Fruit fly (Drosophila melanogaster): ENCODE measurements around the gene CG5404.
A peak's percentile ranks its signal among the peaks of the same experiment; 100 is the strongest.

Gene CG5404

dm6 chr3R:15676186-15677073, 28.0 kb upstream of the CG5404 start:
- TF ChIP-seq CG4496 (GFP tag; IDR thresholded peaks at IDR 0.05), result 0 out of 3 replicates have a peak, but pooled peaks have one; percentile 30
- TF ChIP-seq CG32121 (GFP tag; IDR thresholded peaks at IDR 0.05), result peak; percentile 45; the same call in 1 of the 2 replicates
- TF ChIP-seq CG9948 (tag; optimal IDR thresholded peaks at IDR 0.05), result peak; percentile 11
- peak; percentile 62 for TF ChIP-seq fd96Ca (GFP tag; IDR thresholded peaks at IDR 0.05)
- no peak for TF ChIP-seq gl (tag; optimal IDR thresholded peaks at IDR 0.05)
- peak; percentile 16; the same call in 1 of the 2 replicates for TF ChIP-seq CG12605 (GFP tag; IDR thresholded peaks at IDR 0.05)
- TF ChIP-seq Ets98B (GFP tag; IDR thresholded peaks at IDR 0.05), result peak; percentile 39
- TF ChIP-seq Pif1A (GFP tag; optimal IDR thresholded peaks at IDR 0.05), result no peak
- TF ChIP-seq Pif1B (GFP tag; optimal IDR thresholded peaks at IDR 0.05), result peak; percentile 24
- peak; percentile 21; the same call in 1 of the 2 replicates for TF ChIP-seq rn (GFP tag; IDR thresholded peaks at IDR 0.05)
- TF ChIP-seq D1 (tag; optimal IDR thresholded peaks at IDR 0.05), result no peak
- no peak for TF ChIP-seq CG8301 (tag; optimal IDR thresholded peaks at IDR 0.05)
- TF ChIP-seq CG10348 (GFP tag; IDR thresholded peaks at IDR 0.05), result no peak
- TF ChIP-seq CG8159 (tag; optimal IDR thresholded peaks at IDR 0.05), result peak; percentile 19
- peak; percentile 7 for TF ChIP-seq EcR (GFP tag; optimal IDR thresholded peaks at IDR 0.05)
- peak; percentile 54 for TF ChIP-seq CG14655 (GFP tag; optimal IDR thresholded peaks at IDR 0.05)
- TF ChIP-seq CG15710 (tag; optimal IDR thresholded peaks at IDR 0.05), result peak; percentile 38
- no peak for TF ChIP-seq CG13204 (GFP tag; optimal IDR thresholded peaks at IDR 0.05)
- TF ChIP-seq Snoo (tag; optimal IDR thresholded peaks at IDR 0.05), result no peak
- peak; percentile 9 for TF ChIP-seq CG34367 (tag; optimal IDR thresholded peaks at IDR 0.05)
- TF ChIP-seq CG17806 (tag; optimal IDR thresholded peaks at IDR 0.05), result no peak

dm6 chr3R:15677074-15677409, 27.4 kb upstream of the CG5404 start:
- TF ChIP-seq CG34367 (tag; optimal IDR thresholded peaks at IDR 0.05) (no peak), CG12605 (GFP tag; IDR thresholded peaks at IDR 0.05) (no peak), D1 (tag; optimal IDR thresholded peaks at IDR 0.05) (no peak), rn (GFP tag; IDR thresholded peaks at IDR 0.05) (no peak), CG13204 (GFP tag; optimal IDR thresholded peaks at IDR 0.05) (no peak), Ets98B (GFP tag; IDR thresholded peaks at IDR 0.05) (no peak), Pif1A (GFP tag; optimal IDR thresholded peaks at IDR 0.05) (no peak), EcR (GFP tag; optimal IDR thresholded peaks at IDR 0.05) (no peak), CG15710 (tag; optimal IDR thresholded peaks at IDR 0.05) (no peak), Pif1B (GFP tag; optimal IDR thresholded peaks at IDR 0.05) (no peak), Snoo (tag; optimal IDR thresholded peaks at IDR 0.05) (no peak)

dm6 chr3R:15677550-15677973, 26.9 kb upstream of the CG5404 start:
- no peak for TF ChIP-seq D1 (tag; optimal IDR thresholded peaks at IDR 0.05)
- TF ChIP-seq rn (GFP tag; IDR thresholded peaks at IDR 0.05), result no peak
- no peak for TF ChIP-seq CG8301 (tag; optimal IDR thresholded peaks at IDR 0.05)
- no peak for TF ChIP-seq CG9948 (tag; optimal IDR thresholded peaks at IDR 0.05)
- TF ChIP-seq fd96Ca (GFP tag; IDR thresholded peaks at IDR 0.05), result no peak

- peak; percentile 19; the same call in 1 of the 2 replicates for TF ChIP-seq Ets98B (GFP tag; IDR thresholded peaks at IDR 0.05)
- TF ChIP-seq CG10348 (GFP tag; IDR thresholded peaks at IDR 0.05), result no peak
- peak; percentile 66 for TF ChIP-seq fd96Ca (GFP tag; IDR thresholded peaks at IDR 0.05)
- peak; percentile 24 for TF ChIP-seq CG17806 (tag; optimal IDR thresholded peaks at IDR 0.05)
- TF ChIP-seq CG14655 (GFP tag; optimal IDR thresholded peaks at IDR 0.05), result peak; percentile 52
- no peak for TF ChIP-seq EcR (GFP tag; optimal IDR thresholded peaks at IDR 0.05)
- no peak for TF ChIP-seq rn (GFP tag; IDR thresholded peaks at IDR 0.05)
- no peak for TF ChIP-seq D1 (tag; optimal IDR thresholded peaks at IDR 0.05)
- TF ChIP-seq CG9948 (tag; optimal IDR thresholded peaks at IDR 0.05), result peak; percentile 4
- TF ChIP-seq CG8301 (tag; optimal IDR thresholded peaks at IDR 0.05), result peak; percentile 58
These were observed 25.5 kb upstream of the CG5404 start for dm6 chr3R:15678765-15679514.

dm6 chr3R:15679989-15680388, 24.5 kb upstream of the CG5404 start:
- TF ChIP-seq Ets98B (GFP tag; IDR thresholded peaks at IDR 0.05) (no peak), CG8301 (tag; optimal IDR thresholded peaks at IDR 0.05) (no peak)

dm6 chr3R:15680666-15681065, 23.8 kb upstream of the CG5404 start:
- TF ChIP-seq gl (tag; optimal IDR thresholded peaks at IDR 0.05), result no peak
- no peak for TF ChIP-seq fd96Ca (GFP tag; IDR thresholded peaks at IDR 0.05)
- no peak for TF ChIP-seq D1 (tag; optimal IDR thresholded peaks at IDR 0.05)
- TF ChIP-seq CG12605 (GFP tag; IDR thresholded peaks at IDR 0.05), result no peak
- no peak for TF ChIP-seq rn (GFP tag; IDR thresholded peaks at IDR 0.05)

All from whole organism, pupa.